Worm (Caenorhabditis elegans) whole organism, young adult: ENCODE measurements around the gene sru-30.

ENCODE experiments used
- B0336.3 ChIP-seq: fragments of 200-800 bp; sonication (Bioruptor generic); IDR thresholded peaks from 2 replicates; pipeline ENCODE4 v1.3.6; 2022; ENCODE audit warnings: missing genetic modification characterization, missing compliant biosample characterization
- C06A6.2 ChIP-seq: fragments of 200-800 bp; sonication (Bioruptor generic); conservative IDR thresholded peaks from 2 replicates; pipeline ENCODE4 v1.3.6; 2022; ENCODE audit warnings: missing genetic modification characterization, missing compliant biosample characterization
- C17E4.6 ChIP-seq: fragments of 200-800 bp; sonication (Bioruptor generic); IDR thresholded peaks from 2 replicates; pipeline ENCODE4 v1.3.6; 2022; ENCODE audit warnings: missing genetic modification reagents, missing genetic modification characterization, missing compliant biosample characterization
- F49E8.2 ChIP-seq: sonication (generic microtip); optimal IDR thresholded peaks from 3 replicates; lab custom pipeline; 2017; ENCODE audit warnings: missing genetic modification characterization, mild to moderate bottlenecking, missing compliant biosample characterization, antibody characterized with exemption, moderate library complexity; ENCODE audit not compliant: insufficient read depth
- F55B11.4 ChIP-seq: sonication (generic microtip); optimal IDR thresholded peaks from 2 replicates; lab custom pipeline; 2016; ENCODE audit warnings: missing compliant biosample characterization, missing genetic modification characterization, borderline replicate concordance; ENCODE audit not compliant: insufficient read depth
- F57A8.1 ChIP-seq: fragments of 200-800 bp; sonication (Bioruptor generic); optimal IDR thresholded peaks from 2 replicates; lab custom pipeline; 2018; ENCODE audit warnings: mild to moderate bottlenecking, missing genetic modification characterization, moderate library complexity, missing compliant biosample characterization
- F57C9.4 ChIP-seq: sonication (generic microtip); optimal IDR thresholded peaks from 2 replicates; lab custom pipeline; 2017; ENCODE audit warnings: mild to moderate bottlenecking, missing genetic modification characterization, missing compliant biosample characterization
- Y53F4B.3 ChIP-seq: fragments of 200-800 bp; sonication (Bioruptor generic); IDR thresholded peaks from 2 replicates; pipeline ENCODE4 v1.3.6; 2022; ENCODE audit warnings: missing genetic modification reagents, missing genetic modification characterization, missing compliant biosample characterization
- Y95B8A.8 ChIP-seq: fragments of 200-800 bp; sonication (Bioruptor generic); IDR thresholded peaks from 2 replicates; pipeline ENCODE4 v1.3.6; 2022; ENCODE audit warnings: missing genetic modification reagents, missing genetic modification characterization, missing compliant biosample characterization
- akir-1 ChIP-seq: fragments of 200-800 bp; sonication (Bioruptor generic); optimal IDR thresholded peaks from 2 replicates; lab custom pipeline; 2018; ENCODE audit warnings: mild to moderate bottlenecking, missing genetic modification characterization, moderate library complexity, missing compliant biosample characterization
- ama-1 ChIP-seq, 3 experiments: fragments of 150-350 bp in 1 of 3; sonication (generic microtip) in 2 of 3; optimal IDR thresholded peaks; 2 replicates each; lab custom pipeline; 2014 to 2018; ENCODE audit warnings: missing biosample characterization in 2 of 3, missing genetic modification characterization in 2 of 3, missing genetic modification reagents in 2 of 3
- atf-7 ChIP-seq: sonication (generic microtip); optimal IDR thresholded peaks from 2 replicates; lab custom pipeline; 2017; ENCODE audit warnings: mild to moderate bottlenecking, missing genetic modification characterization, missing compliant biosample characterization
- ccch-3 ChIP-seq: fragments of 200-800 bp; sonication (Bioruptor generic); optimal IDR thresholded peaks from 2 replicates; lab custom pipeline; 2018; ENCODE audit warnings: mild to moderate bottlenecking, missing genetic modification characterization, missing compliant biosample characterization
- ceh-27 ChIP-seq: fragments of 200-800 bp; sonication (Bioruptor generic); optimal IDR thresholded peaks from 2 replicates; lab custom pipeline; 2018; ENCODE audit warnings: mild to moderate bottlenecking, missing genetic modification characterization, moderate library complexity, missing compliant biosample characterization
- ceh-91 ChIP-seq: fragments of 200-800 bp; sonication (Bioruptor generic); IDR thresholded peaks from 2 replicates; pipeline ENCODE4 v1.3.6; 2022; ENCODE audit warnings: missing genetic modification reagents, missing genetic modification characterization, missing compliant biosample characterization
- dox-1 ChIP-seq: fragments of 200-800 bp; sonication (Bioruptor generic); IDR thresholded peaks from 2 replicates; pipeline ENCODE4 v1.3.6; 2022; ENCODE audit warnings: missing genetic modification reagents, missing genetic modification characterization, missing compliant biosample characterization
- dpl-1 ChIP-seq: fragments of 150-350 bp; optimal IDR thresholded peaks from 2 replicates; lab custom pipeline; 2014; ENCODE audit warnings: missing biosample characterization, missing genetic modification reagents, missing genetic modification characterization
- egl-18 ChIP-seq: fragments of 200-800 bp; sonication (Bioruptor generic); IDR thresholded peaks from 2 replicates; pipeline ENCODE4 v1.3.6; 2022; ENCODE audit warnings: missing genetic modification reagents, missing genetic modification characterization, missing compliant biosample characterization
- ekl-4 ChIP-seq: fragments of 200-800 bp; sonication (Bioruptor generic); IDR thresholded peaks from 2 replicates; pipeline ENCODE4 v1.3.6; 2022; ENCODE audit warnings: missing genetic modification reagents, missing genetic modification characterization, missing compliant biosample characterization
- fkh-3 ChIP-seq: sonication (generic microtip); optimal IDR thresholded peaks from 2 replicates; lab custom pipeline; 2016; ENCODE audit warnings: mild to moderate bottlenecking, missing genetic modification characterization, missing compliant biosample characterization
- gei-17 ChIP-seq: fragments of 200-800 bp; sonication (Bioruptor generic); optimal IDR thresholded peaks from 2 replicates; lab custom pipeline; 2018; ENCODE audit warnings: mild to moderate bottlenecking, missing genetic modification characterization, missing compliant biosample characterization
- hlh-12 ChIP-seq: sonication (generic microtip); optimal IDR thresholded peaks from 2 replicates; lab custom pipeline; 2016; ENCODE audit warnings: missing genetic modification characterization, missing compliant biosample characterization
- lin-35 ChIP-seq, 3 experiments: fragments of 150-350 bp in 2 of 3; sonication (generic microtip) in 1 of 3; optimal IDR thresholded peaks; 2 replicates each; lab custom pipeline; 2014 to 2018; ENCODE audit warnings: missing biosample characterization in 3 of 3, missing genetic modification characterization in 3 of 3, missing genetic modification reagents in 3 of 3
- madf-3 ChIP-seq: fragments of 200-800 bp; sonication (Bioruptor generic); IDR thresholded peaks from 2 replicates; pipeline ENCODE4 v1.3.6; 2022; ENCODE audit warnings: missing genetic modification reagents, missing genetic modification characterization, missing compliant biosample characterization
- mel-28 ChIP-seq: sonication (generic microtip); optimal IDR thresholded peaks from 2 replicates; lab custom pipeline; 2016; ENCODE audit warnings: borderline replicate concordance, mild to moderate bottlenecking, missing genetic modification characterization, missing compliant biosample characterization
- nfyb-1 ChIP-seq: fragments of 200-800 bp; sonication (Bioruptor generic); IDR thresholded peaks from 2 replicates; pipeline ENCODE4 v1.3.6; 2022; ENCODE audit warnings: missing genetic modification reagents, missing genetic modification characterization, missing compliant biosample characterization
- nhr-179 ChIP-seq: sonication (generic microtip); optimal IDR thresholded peaks from 2 replicates; lab custom pipeline; 2016; ENCODE audit warnings: mild to moderate bottlenecking, missing genetic modification characterization, missing compliant biosample characterization
- sdz-38 ChIP-seq: sonication (generic microtip); optimal IDR thresholded peaks from 2 replicates; lab custom pipeline; 2016; ENCODE audit warnings: missing genotype, missing genetic modification characterization, missing compliant biosample characterization
- somi-1 ChIP-seq: fragments of 200-800 bp; sonication (Bioruptor generic); optimal IDR thresholded peaks from 2 replicates; lab custom pipeline; 2018; ENCODE audit warnings: mild to moderate bottlenecking, missing genetic modification characterization, missing compliant biosample characterization
- tlf-1 ChIP-seq: fragments of 200-800 bp; sonication (Bioruptor generic); optimal IDR thresholded peaks from 2 replicates; lab custom pipeline; 2018; ENCODE audit warnings: mild to moderate bottlenecking, missing genetic modification characterization, missing compliant biosample characterization
- ztf-28 ChIP-seq: fragments of 200-800 bp; sonication (Bioruptor generic); IDR thresholded peaks from 2 replicates; pipeline ENCODE4 v1.3.6; 2022; ENCODE audit warnings: missing genetic modification reagents, missing genetic modification characterization, missing compliant biosample characterization
- ztf-6 ChIP-seq: fragments of 200-800 bp; sonication (Bioruptor generic); IDR thresholded peaks from 2 replicates; pipeline ENCODE4 v1.3.6; 2022; ENCODE audit warnings: missing genetic modification reagents, missing genetic modification characterization, missing compliant biosample characterization

sru-30 gene

DNA sequence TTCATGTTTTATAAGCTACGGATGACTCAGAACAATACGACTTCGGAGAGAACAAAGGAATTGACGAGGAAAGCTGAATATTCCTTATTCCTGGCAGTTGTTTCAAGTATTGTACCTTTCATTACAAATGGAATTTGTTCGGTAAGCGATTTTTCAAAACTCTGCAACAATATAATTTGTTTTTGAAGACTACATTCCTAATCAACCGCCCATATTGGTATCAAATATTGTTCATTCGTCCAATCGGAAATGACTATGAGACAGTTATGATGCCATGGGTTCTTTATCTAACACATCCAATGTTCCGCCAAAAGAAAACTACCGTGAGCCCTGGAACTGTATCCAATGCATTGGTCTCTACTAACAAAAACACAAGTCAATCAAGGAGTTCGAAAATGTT, 1.4 kb upstream of the sru-30 start:
- TF ChIP-seq ztf-6 (GFP tag; lab: Robert Waterston, UW) (no peak), F57C9.4 (tag; lab: Kevin White, UChicago) (no peak), B0336.3 (GFP tag; lab: Robert Waterston, UW) (no peak), ceh-91 (GFP tag; lab: Robert Waterston, UW) (no peak), F57A8.1 (GFP tag; lab: Kevin White, UChicago) (no peak), F49E8.2 (tag; lab: Kevin White, UChicago) (no peak), ekl-4 (GFP tag; lab: Robert Waterston, UW) (no peak), C17E4.6 (no peak), ceh-27 (GFP tag; lab: Kevin White, UChicago) (no peak), gei-17 (GFP tag; lab: Kevin White, UChicago) (no peak), egl-18 (GFP tag; lab: Robert Waterston, UW) (no peak), somi-1 (GFP tag; lab: Kevin White, UChicago) (no peak), ccch-3 (GFP tag; lab: Kevin White, UChicago) (no peak), Y95B8A.8 (no peak)

DNA sequence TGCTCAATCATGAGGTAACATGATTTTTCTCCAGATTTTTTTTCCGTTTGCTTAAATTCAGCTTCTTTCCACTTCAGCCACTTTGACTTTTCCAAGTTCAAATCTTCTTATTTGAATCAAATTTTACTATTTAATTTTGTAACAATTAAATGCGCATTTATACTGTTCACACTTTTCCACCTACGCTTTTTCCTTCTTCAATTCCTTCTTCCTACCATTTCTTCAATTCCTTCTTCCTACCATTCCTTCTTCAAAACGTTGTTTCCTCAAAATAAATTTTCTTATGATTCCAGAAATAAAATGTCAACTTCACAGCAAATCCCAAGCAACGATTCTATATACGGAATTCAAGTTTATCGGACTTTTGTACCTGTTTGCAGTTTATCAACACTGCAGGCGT, 2.8 kb downstream of the sru-30 start, which contains the start of gene sru-31:
Gene sru-31 (plus strand): TSS at position 301 of the 400 bp plus-strand sequence.
- TF ChIP-seq nfyb-1 (GFP tag; lab: Robert Waterston, UW) (no peak), ama-1 (optimal IDR thresholded peaks at IDR 0.05; lab: Kevin White, UChicago) (no peak), ama-1 (GFP tag; optimal IDR thresholded peaks at IDR 0.05; lab: Kevin White, UChicago) (no peak), atf-7 (tag; lab: Kevin White, UChicago) (no peak)
- TF ChIP-seq, all 124 proteins: peak for 0

DNA sequence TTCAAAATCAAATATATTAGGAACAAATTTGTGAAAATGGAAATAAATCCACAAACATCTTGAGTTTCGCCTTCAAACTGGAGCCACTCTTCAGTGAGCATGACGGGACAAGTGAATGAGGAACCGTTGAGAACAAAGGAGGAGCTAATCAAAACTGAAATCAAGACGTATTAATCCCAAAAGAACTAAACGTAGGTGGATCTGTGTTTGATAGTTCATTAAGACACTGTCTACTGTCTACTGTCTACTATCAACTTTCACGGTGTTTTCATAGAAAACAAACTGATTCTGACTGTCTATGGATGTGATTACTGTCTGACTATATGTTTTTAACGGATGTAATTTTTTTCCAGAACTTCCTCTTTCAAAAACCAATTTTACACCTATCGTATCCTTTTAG, 8.1 kb downstream of the sru-30 start, which contains the start of gene str-193:
Gene str-193 (minus strand): TSS at position 101 of the 400 bp plus-strand sequence.
- TF ChIP-seq mel-28 (tag; lab: Kevin White, UChicago): no peak
- no peak for TF ChIP-seq Y53F4B.3 (GFP tag; lab: Robert Waterston, UW)
- TF ChIP-seq ceh-91 (GFP tag; lab: Robert Waterston, UW): no peak
- no peak for TF ChIP-seq hlh-12 (tag; lab: Kevin White, UChicago)
- no peak for TF ChIP-seq lin-35 (GFP tag; optimal IDR thresholded peaks at IDR 0.05; lab: Kevin White, UChicago)
- no peak for TF ChIP-seq nhr-179 (tag; lab: Kevin White, UChicago)
- no peak for TF ChIP-seq dpl-1 (GFP tag; lab: Kevin White, UChicago)
- TF ChIP-seq sdz-38: no peak
- no peak for TF ChIP-seq dox-1 (GFP tag; lab: Robert Waterston, UW)
- TF ChIP-seq fkh-3 (tag; lab: Kevin White, UChicago): no peak
- no peak for TF ChIP-seq tlf-1 (GFP tag; lab: Kevin White, UChicago)
- TF ChIP-seq F55B11.4 (tag; lab: Kevin White, UChicago): no peak
- no peak for TF ChIP-seq ztf-28
- no peak for TF ChIP-seq F49E8.2 (tag; lab: Kevin White, UChicago)
- TF ChIP-seq C06A6.2 (GFP tag; lab: Robert Waterston, UW): no peak

DNA sequence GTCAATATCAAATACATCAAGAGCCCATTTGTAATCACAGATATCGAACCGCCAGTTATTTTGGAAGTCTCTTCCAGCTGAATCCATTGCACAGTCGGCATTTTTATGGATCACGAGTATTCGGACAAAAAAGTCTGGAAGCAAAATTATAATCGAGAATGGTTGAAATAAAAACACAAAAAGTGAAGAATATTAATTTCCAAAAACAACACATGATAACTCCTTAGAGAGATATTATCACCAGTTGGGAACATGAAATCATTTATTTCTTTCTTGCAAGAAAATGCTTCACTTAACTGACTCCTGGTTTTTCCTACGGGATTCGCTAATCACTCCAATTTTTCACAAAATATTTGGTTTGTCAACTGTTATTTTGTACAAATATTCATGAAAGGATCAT, 10.5 kb downstream of the sru-30 start, which contains the start of gene str-2:
Gene str-2 (minus strand): TSS at position 101 of the 400 bp plus-strand sequence.
- TF ChIP-seq F49E8.2 (tag; lab: Kevin White, UChicago) (no peak), nhr-179 (tag; lab: Kevin White, UChicago) (no peak), C17E4.6 (no peak), madf-3 (GFP tag; lab: Robert Waterston, UW) (no peak), akir-1 (GFP tag; lab: Kevin White, UChicago) (no peak), F57A8.1 (GFP tag; lab: Kevin White, UChicago) (no peak)
